Worm (Caenorhabditis elegans): Measurements from ENCODE around the gene M01A8.1.

- TF ChIP-seq sea-1 (GFP tag; conservative IDR thresholded peaks at IDR 0.05) (no peak), hmbx-1 (tag; optimal IDR thresholded peaks at IDR 0.05) (no peak), aly-1 (tag; optimal IDR thresholded peaks at IDR 0.05) (no peak), ets-7 (tag; optimal IDR thresholded peaks at IDR 0.05) (no peak), tra-4 (tag; optimal IDR thresholded peaks at IDR 0.05) (no peak), hmg-4 (GFP tag; optimal IDR thresholded peaks at IDR 0.05) (no peak), ama-1 (optimal IDR thresholded peaks at IDR 0.05) (no peak), hnd-1 (tag; optimal IDR thresholded peaks at IDR 0.05) (no peak), flt-1 (GFP tag; IDR thresholded peaks at IDR 0.05) (no peak), ceh-13 (GFP tag; optimal IDR thresholded peaks at IDR 0.05) (no peak), ceh-36 (tag; optimal IDR thresholded peaks at IDR 0.05) (no peak)
Observed at ce11 chrIII:9297345-9297744, 40.3 kb downstream of the M01A8.1 start, which contains the start of gene K01B6.4.
